Fruit fly (Drosophila melanogaster): ENCODE data around the gene CG5790.

dm6 chr2L:18294421-18294890, at the start of gene CG5790:
- TF ChIP-seq EcR (GFP tag; optimal IDR thresholded peaks at IDR 0.05) (no peak), CG14655 (GFP tag; optimal IDR thresholded peaks at IDR 0.05) (no peak), rn (GFP tag; IDR thresholded peaks at IDR 0.05) (no peak), CG9948 (tag; optimal IDR thresholded peaks at IDR 0.05) (no peak), CG8301 (tag; optimal IDR thresholded peaks at IDR 0.05) (no peak)

All from whole organism, pupa.